Fruit fly (Drosophila melanogaster) whole organism, embryonic: ENCODE data around the gene P5CDh2.

Source experiments
- B-H2 ChIP-seq: fragments of 200-800 bp; sonication (Bioruptor generic); optimal IDR thresholded peaks from 2 replicates; lab custom pipeline; 2018; ENCODE audit warnings: missing biosample characterization, mild to moderate bottlenecking, missing genetic modification characterization
- CG10979 ChIP-seq: fragments of 200-800 bp; sonication (Bioruptor generic); optimal IDR thresholded peaks from 2 replicates; lab custom pipeline; 2018; ENCODE audit warnings: missing biosample characterization, mild to moderate bottlenecking, missing genetic modification characterization, moderate library complexity
- CG12219 ChIP-seq: fragments of 200-800 bp; sonication (Bioruptor generic); optimal IDR thresholded peaks from 3 replicates; lab custom pipeline; 2018; ENCODE audit warnings: missing biosample characterization, mild to moderate bottlenecking, missing genetic modification characterization
- CG12769 ChIP-seq: fragments of 200-800 bp; sonication (Bioruptor generic); optimal IDR thresholded peaks from 2 replicates; lab custom pipeline; 2019; ENCODE audit warnings: missing biosample characterization, mild to moderate bottlenecking, missing genetic modification characterization, moderate library complexity
- CG13424 ChIP-seq: fragments of 200-800 bp; sonication (Bioruptor generic); optimal IDR thresholded peaks from 2 replicates; lab custom pipeline; 2019; ENCODE audit warnings: missing biosample characterization, mild to moderate bottlenecking, missing genetic modification characterization, moderate library complexity
- CG15073 ChIP-seq: fragments of 200-800 bp; sonication (Bioruptor generic); optimal IDR thresholded peaks from 2 replicates; lab custom pipeline; 2016; ENCODE audit warnings: missing biosample characterization, missing genetic modification characterization
- CG1647 ChIP-seq: fragments of 200-800 bp; sonication (Bioruptor generic); optimal IDR thresholded peaks from 3 replicates; lab custom pipeline; 2016; ENCODE audit warnings: missing biosample characterization, missing genetic modification characterization
- CG16779 ChIP-seq: fragments of 200-800 bp; sonication (Bioruptor generic); IDR thresholded peaks from 2 replicates; pipeline ENCODE4 v1.3.6; 2022; ENCODE audit warnings: missing biosample characterization, missing genetic modification characterization
- CG16813 ChIP-seq: fragments of 200-800 bp; sonication (Bioruptor generic); IDR thresholded peaks from 3 replicates; pipeline ENCODE4 v1.3.6; 2022; ENCODE audit warnings: missing biosample characterization, missing genetic modification characterization; ENCODE audit not compliant: partially characterized antibody
- CG17361 ChIP-seq: fragments of 200-800 bp; sonication (Bioruptor generic); IDR thresholded peaks from 3 replicates; pipeline ENCODE4 v1.3.6; 2022; ENCODE audit warnings: missing biosample characterization, missing genetic modification characterization
- CG2129 ChIP-seq: fragments of 200-800 bp; sonication (Bioruptor generic); IDR thresholded peaks from 2 replicates; pipeline ENCODE4 v1.3.6; 2022; ENCODE audit warnings: missing biosample characterization, missing genetic modification characterization; ENCODE audit not compliant: partially characterized antibody
- CG4424 ChIP-seq: fragments of 200-800 bp; sonication (Bioruptor generic); optimal IDR thresholded peaks from 3 replicates; lab custom pipeline; 2016; ENCODE audit warnings: missing biosample characterization, missing genetic modification characterization
- CG8359 ChIP-seq: fragments of 200-800 bp; sonication (Bioruptor generic); optimal IDR thresholded peaks from 2 replicates; lab custom pipeline; 2017; ENCODE audit warnings: missing biosample characterization, mild to moderate bottlenecking, missing genetic modification characterization, borderline replicate concordance
- CG8478 ChIP-seq: fragments of >200 bp; optimal IDR thresholded peaks from 2 replicates; lab custom pipeline; 2018
- CG9437 ChIP-seq: fragments of 200-800 bp; sonication (Bioruptor generic); optimal IDR thresholded peaks from 2 replicates; lab custom pipeline; 2018; ENCODE audit warnings: missing biosample characterization, mild to moderate bottlenecking, missing genetic modification characterization
- CkIIα-i1 ChIP-seq: fragments of 200-800 bp; sonication (Bioruptor generic); IDR thresholded peaks from 2 replicates; pipeline ENCODE4 v1.3.6; 2022; ENCODE audit warnings: missing biosample characterization, missing genetic modification characterization
- CoRest ChIP-seq: fragments of 200-800 bp; sonication (Bioruptor generic); optimal IDR thresholded peaks from 3 replicates; lab custom pipeline; 2018; ENCODE audit warnings: missing biosample characterization, mild to moderate bottlenecking, missing genetic modification characterization, moderate library complexity
- Dp ChIP-seq: fragments of 200-800 bp; sonication (Bioruptor generic); optimal IDR thresholded peaks from 2 replicates; lab custom pipeline; 2018; ENCODE audit warnings: missing biosample characterization, mild to moderate bottlenecking, missing genetic modification characterization, moderate library complexity
- H15 ChIP-seq: fragments of 200-800 bp; sonication (Bioruptor generic); IDR thresholded peaks from 3 replicates; pipeline ENCODE4 v1.3.6; 2022; ENCODE audit warnings: missing biosample characterization, missing genetic modification characterization
- HLH4C ChIP-seq: fragments of 200-800 bp; sonication (Bioruptor generic); IDR thresholded peaks from 3 replicates; pipeline ENCODE4 v1.3.6; 2022; ENCODE audit warnings: missing biosample characterization, missing genetic modification characterization; ENCODE audit not compliant: partially characterized antibody
- Myb ChIP-seq: fragments of 200-800 bp; sonication (Bioruptor generic); optimal IDR thresholded peaks from 2 replicates; lab custom pipeline; 2016; ENCODE audit warnings: missing biosample characterization, missing genetic modification characterization
- Poxn ChIP-seq: fragments of 200-800 bp; sonication (Bioruptor generic); IDR thresholded peaks from 2 replicates; pipeline ENCODE4 v1.3.6; 2022; ENCODE audit warnings: missing biosample characterization, missing genetic modification characterization
- Scr ChIP-seq: fragments of 200-800 bp; sonication (Bioruptor generic); IDR thresholded peaks from 2 replicates; pipeline ENCODE4 v1.3.6; 2022; ENCODE audit warnings: missing biosample characterization, missing genetic modification characterization; ENCODE audit not compliant: partially characterized antibody
- Sox100B ChIP-seq: fragments of 200-800 bp; sonication (Bioruptor generic); optimal IDR thresholded peaks from 3 replicates; lab custom pipeline; 2018; ENCODE audit warnings: missing biosample characterization, mild to moderate bottlenecking, missing genetic modification characterization
- bab2 ChIP-seq: fragments of 200-800 bp; sonication (Bioruptor generic); optimal IDR thresholded peaks from 2 replicates; lab custom pipeline; 2016; ENCODE audit warnings: missing biosample characterization, missing genetic modification characterization
- bcd ChIP-seq: fragments of 200-800 bp; sonication (Bioruptor generic); optimal IDR thresholded peaks from 2 replicates; lab custom pipeline; 2017; ENCODE audit warnings: missing biosample characterization, mild to moderate bottlenecking, missing genetic modification characterization
- bsh ChIP-seq, 2 experiments: fragments of 200-800 bp; sonication (Bioruptor generic); optimal IDR thresholded peaks; 2 replicates each; lab custom pipeline; 2017 to 2018; ENCODE audit warnings: mild to moderate bottlenecking in 2 of 2, missing biosample characterization in 2 of 2, missing genetic modification characterization in 2 of 2, moderate library complexity in 1 of 2
- chinmo ChIP-seq: fragments of 200-800 bp; sonication (Bioruptor generic); IDR thresholded peaks from 4 replicates; pipeline ENCODE4 v1.3.6; 2022; ENCODE audit warnings: missing biosample characterization, missing genetic modification characterization; ENCODE audit not compliant: partially characterized antibody
- crc ChIP-seq: fragments of 200-800 bp; sonication (Bioruptor generic); optimal IDR thresholded peaks from 2 replicates; lab custom pipeline; 2016; ENCODE audit warnings: missing biosample characterization, missing genetic modification characterization
- crol ChIP-seq: fragments of 200-800 bp; sonication (Bioruptor generic); IDR thresholded peaks from 2 replicates; pipeline ENCODE4 v1.3.6; 2022; ENCODE audit warnings: missing biosample characterization, missing genetic modification characterization
- ems ChIP-seq: fragments of 200-800 bp; sonication (Bioruptor generic); optimal IDR thresholded peaks from 3 replicates; lab custom pipeline; 2016; ENCODE audit warnings: missing biosample characterization, missing genetic modification characterization
- fd64A ChIP-seq: fragments of 200-800 bp; sonication (Bioruptor generic); optimal IDR thresholded peaks from 3 replicates; lab custom pipeline; 2018; ENCODE audit warnings: missing biosample characterization, mild to moderate bottlenecking, missing genetic modification characterization
- gem ChIP-seq: fragments of 200-800 bp; sonication (Bioruptor generic); optimal IDR thresholded peaks from 2 replicates; lab custom pipeline; 2019; ENCODE audit warnings: missing biosample characterization, mild to moderate bottlenecking, missing genetic modification characterization, moderate library complexity
- gsb-n ChIP-seq: fragments of 200-800 bp; sonication (Bioruptor generic); optimal IDR thresholded peaks from 3 replicates; lab custom pipeline; 2018; ENCODE audit warnings: missing biosample characterization, mild to moderate bottlenecking, missing genetic modification characterization
- her ChIP-seq: fragments of 200-800 bp; sonication (Bioruptor generic); optimal IDR thresholded peaks from 2 replicates; lab custom pipeline; 2016; ENCODE audit warnings: missing biosample characterization, missing genetic modification characterization
- insv ChIP-seq, 2 experiments: fragments of 200-800 bp; sonication (Bioruptor generic); optimal IDR thresholded peaks; 3 replicates each; lab custom pipeline; 2016 to 2018; ENCODE audit warnings: missing biosample characterization in 2 of 2, missing genetic modification characterization in 2 of 2
- kni ChIP-seq: fragments of 200-800 bp; sonication (Bioruptor generic); optimal IDR thresholded peaks from 3 replicates; lab custom pipeline; 2017; ENCODE audit warnings: mild to moderate bottlenecking, missing biosample characterization, missing genetic modification reagents, missing genetic modification characterization
- odd ChIP-seq: fragments of 200-800 bp; sonication (Bioruptor generic); optimal IDR thresholded peaks from 2 replicates; lab custom pipeline; 2017; ENCODE audit warnings: missing biosample characterization, mild to moderate bottlenecking, missing genetic modification characterization
- pzg ChIP-seq: fragments of 200-800 bp; sonication (Bioruptor generic); optimal IDR thresholded peaks from 3 replicates; lab custom pipeline; 2018; ENCODE audit warnings: missing biosample characterization, mild to moderate bottlenecking, missing genetic modification characterization, moderate library complexity
- sqz ChIP-seq: fragments of 200-800 bp; sonication (Bioruptor generic); optimal IDR thresholded peaks from 3 replicates; lab custom pipeline; 2018; ENCODE audit warnings: missing biosample characterization, mild to moderate bottlenecking, missing genetic modification characterization
- ssp ChIP-seq: fragments of 200-800 bp; sonication (Bioruptor generic); IDR thresholded peaks from 2 replicates; pipeline ENCODE4 v1.3.6; 2022; ENCODE audit warnings: missing biosample characterization, missing genetic modification characterization

Gene P5CDh2

DNA sequence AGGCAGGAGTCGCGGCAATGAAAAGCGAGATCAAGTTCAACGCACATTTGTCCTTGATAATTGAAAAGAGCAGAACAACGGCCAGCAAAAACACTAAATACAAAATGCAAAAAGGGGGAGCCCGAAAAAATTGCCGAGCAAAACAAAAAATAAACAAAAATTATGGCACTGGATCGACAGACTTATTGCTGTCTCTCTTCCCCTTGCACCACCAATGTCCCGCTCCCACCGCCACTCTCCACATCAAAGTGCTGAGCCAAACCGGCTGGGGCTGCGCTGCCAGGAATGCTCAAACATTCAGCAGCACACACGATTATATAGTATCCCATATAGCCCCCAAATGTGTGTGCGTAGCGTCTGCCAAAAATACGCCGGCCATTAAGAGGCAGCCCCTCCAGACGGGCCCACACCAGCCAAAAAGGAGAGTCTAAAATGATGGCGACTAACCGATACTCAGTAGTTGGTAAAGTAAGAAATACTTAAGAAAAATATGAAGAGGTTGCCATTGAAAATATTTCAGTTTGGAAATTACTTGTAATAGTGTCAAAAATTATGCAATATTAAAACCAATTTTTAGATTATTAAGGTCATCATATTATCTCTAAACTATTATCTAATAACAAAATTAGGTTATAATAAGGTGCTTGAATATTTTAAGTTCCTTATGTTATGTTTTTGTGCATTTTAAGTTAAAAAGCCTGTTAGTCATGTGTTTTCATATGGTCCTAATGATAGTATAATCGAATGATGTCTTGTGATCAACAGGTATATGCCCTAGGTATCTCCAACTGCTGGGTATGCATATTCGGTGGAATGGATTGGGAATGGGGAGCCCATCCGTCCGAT, 43.9 kb downstream of the P5CDh2 start (continued):
- TF ChIP-seq H15 (no peak), CG15073 (GFP tag; lab: Kevin White, UChicago) (no peak), crc (GFP tag; lab: Kevin White, UChicago) (no peak), fd64A (GFP tag; lab: Kevin White, UChicago) (no peak), CG9437 (peak; percentile 13), Scr (GFP tag; lab: Robert Waterston, UW) (no peak), Myb (GFP tag; lab: Kevin White, UChicago) (no peak), CG2129 (GFP tag; lab: Robert Waterston, UW) (no peak), CG16813 (GFP tag; lab: Robert Waterston, UW) (0 out of 3 replicates have a peak, but pooled peaks have one; percentile 15), CkIIα-i1 (no peak), CG8478 (lab: Kevin White, UChicago) (no peak), ems (no peak), ssp (GFP tag; lab: Robert Waterston, UW) (no peak), CG17361 (GFP tag; lab: Robert Waterston, UW) (no peak), HLH4C (peak; percentile 24; the same call in 1 of the 3 replicates), CG16779 (no peak), crol (GFP tag; lab: Robert Waterston, UW) (peak; percentile 47; the same call in 1 of the 2 replicates), bcd (GFP tag; lab: Kevin White, UChicago) (no peak), CG13424 (peak; percentile 16), B-H2 (GFP tag; lab: Kevin White, UChicago) (no peak), bab2 (GFP tag; lab: Kevin White, UChicago) (no peak), Poxn (no peak), CG10979 (tag; lab: Kevin White, UChicago) (no peak), CG1647 (GFP tag; lab: Kevin White, UChicago) (no peak), CG12769 (tag; lab: Kevin White, UChicago) (peak; percentile 59), chinmo (GFP tag; lab: Robert Waterston, UW) (no peak), kni (GFP tag; lab: Kevin White, UChicago) (no peak), her (GFP tag; lab: Kevin White, UChicago) (no peak), bsh (GFP tag; optimal IDR thresholded peaks at IDR 0.05; lab: Kevin White, UChicago) (peak in 1 of 2 experiments; percentile 61), gem (peak; percentile 33), gsb-n (tag; lab: Kevin White, UChicago) (no peak), CG8359 (GFP tag; lab: Kevin White, UChicago) (no peak), Dp (GFP tag; lab: Kevin White, UChicago) (no peak)

DNA sequence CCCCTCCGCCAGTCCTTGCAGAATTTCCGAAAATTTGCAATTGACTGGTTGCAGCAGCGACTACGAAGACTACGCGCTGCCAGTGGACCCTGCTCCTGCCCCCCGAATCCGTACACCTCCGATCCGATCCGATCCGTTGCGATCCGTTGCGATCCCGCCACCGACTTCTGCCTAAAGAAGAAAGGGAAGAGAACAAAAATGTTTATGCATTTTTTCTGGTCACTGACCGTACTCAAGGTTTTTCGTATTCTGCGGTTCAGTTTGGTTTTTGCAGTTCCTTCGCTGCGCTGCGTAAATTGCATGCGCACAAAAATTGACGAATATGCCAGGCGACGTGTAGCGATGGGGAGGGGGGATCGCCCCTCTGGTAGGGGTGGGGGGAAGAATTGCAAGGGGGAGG, 44.5 kb downstream of the P5CDh2 start:
- TF ChIP-seq sqz (GFP tag; lab: Kevin White, UChicago) = no peak
- no peak for TF ChIP-seq gem
- no peak for TF ChIP-seq CG12219 (GFP tag; lab: Kevin White, UChicago)
- TF ChIP-seq odd = no peak
- no peak for TF ChIP-seq CoRest (tag; lab: Kevin White, UChicago)
- TF ChIP-seq Sox100B (GFP tag; lab: Kevin White, UChicago) = no peak
- no peak for TF ChIP-seq insv (GFP tag; optimal IDR thresholded peaks at IDR 0.05; lab: Kevin White, UChicago)
- no peak for TF ChIP-seq CG4424 (GFP tag; lab: Kevin White, UChicago)
- no peak for TF ChIP-seq pzg (GFP tag; lab: Kevin White, UChicago)
